Fruit fly (Drosophila melanogaster) whole organism, embryonic: ENCODE measurements around the gene CCDC53.
A peak's percentile ranks its signal among the peaks of the same experiment; 100 is the strongest.

ENCODE experiments used
- CG10274 ChIP-seq: fragments of 200-800 bp; sonication (Bioruptor generic); optimal IDR thresholded peaks from 3 replicates; lab custom pipeline; 2017; ENCODE audit warnings: missing biosample characterization, mild to moderate bottlenecking, missing genetic modification characterization
- CG10979 ChIP-seq: fragments of 200-800 bp; sonication (Bioruptor generic); optimal IDR thresholded peaks from 2 replicates; lab custom pipeline; 2018; ENCODE audit warnings: missing biosample characterization, mild to moderate bottlenecking, missing genetic modification characterization, moderate library complexity
- CG11456 ChIP-seq: fragments of 200-800 bp; sonication (Bioruptor generic); IDR thresholded peaks from 3 replicates; pipeline ENCODE4 v1.3.6; 2022; ENCODE audit warnings: missing biosample characterization, missing genetic modification characterization
- CG14014 ChIP-seq: fragments of 200-800 bp; sonication (Bioruptor generic); IDR thresholded peaks from 2 replicates; pipeline ENCODE4 v1.3.6; 2022; ENCODE audit warnings: missing biosample characterization, missing genetic modification characterization
- CG15011 ChIP-seq: fragments of 200-800 bp; sonication (Bioruptor generic); optimal IDR thresholded peaks from 3 replicates; lab custom pipeline; 2018; ENCODE audit warnings: missing biosample characterization, mild to moderate bottlenecking, missing genetic modification characterization
- CG15601 ChIP-seq: fragments of 200-800 bp; sonication (Bioruptor generic); optimal IDR thresholded peaks from 3 replicates; lab custom pipeline; 2019; ENCODE audit warnings: missing biosample characterization, mild to moderate bottlenecking, missing genetic modification characterization, moderate library complexity
- CG16815 ChIP-seq: fragments of 200-800 bp; sonication (Bioruptor generic); optimal IDR thresholded peaks from 3 replicates; lab custom pipeline; 2017; ENCODE audit warnings: missing biosample characterization, mild to moderate bottlenecking, missing genetic modification characterization
- CG18599 ChIP-seq: fragments of 200-800 bp; sonication (Bioruptor generic); optimal IDR thresholded peaks from 3 replicates; lab custom pipeline; 2017; ENCODE audit warnings: missing biosample characterization, missing genetic modification characterization, mild to moderate bottlenecking, moderate library complexity, missing genetic modification reagents
- CG31365 ChIP-seq: fragments of 200-800 bp; sonication (Bioruptor generic); optimal IDR thresholded peaks from 2 replicates; lab custom pipeline; 2018; ENCODE audit warnings: missing biosample characterization, mild to moderate bottlenecking, missing genetic modification characterization
- CG32532 ChIP-seq: fragments of 200-800 bp; sonication (Bioruptor generic); IDR thresholded peaks from 2 replicates; pipeline ENCODE4 v1.3.6; 2022; ENCODE audit warnings: missing biosample characterization, missing genetic modification characterization
- CG3838 ChIP-seq: fragments of 200-800 bp; sonication (Bioruptor generic); optimal IDR thresholded peaks from 3 replicates; lab custom pipeline; 2016; ENCODE audit warnings: missing biosample characterization, missing genetic modification characterization
- CG42726 ChIP-seq: fragments of 200-800 bp; sonication (Bioruptor generic); IDR thresholded peaks from 2 replicates; pipeline ENCODE4 v1.3.6; 2022; ENCODE audit warnings: missing biosample characterization, missing genetic modification characterization; ENCODE audit not compliant: partially characterized antibody
- CG4328 ChIP-seq: fragments of 200-800 bp; sonication (Bioruptor generic); optimal IDR thresholded peaks from 3 replicates; lab custom pipeline; 2017; ENCODE audit warnings: missing biosample characterization, missing genetic modification reagents, missing genetic modification characterization
- CG4424 ChIP-seq: fragments of 200-800 bp; sonication (Bioruptor generic); optimal IDR thresholded peaks from 3 replicates; lab custom pipeline; 2016; ENCODE audit warnings: missing biosample characterization, missing genetic modification characterization
- CG4707 ChIP-seq: fragments of 200-800 bp; sonication (Bioruptor generic); optimal IDR thresholded peaks from 2 replicates; lab custom pipeline; 2018; ENCODE audit warnings: missing biosample characterization, mild to moderate bottlenecking, missing genetic modification characterization, moderate library complexity
- CG6254 ChIP-seq: fragments of 200-800 bp; sonication (Bioruptor generic); optimal IDR thresholded peaks from 3 replicates; lab custom pipeline; 2017; ENCODE audit warnings: mild to moderate bottlenecking, missing biosample characterization, missing genetic modification reagents, missing genetic modification characterization
- CG6683 ChIP-seq: fragments of 200-800 bp; sonication (Bioruptor generic); optimal IDR thresholded peaks from 2 replicates; lab custom pipeline; 2017; ENCODE audit warnings: missing biosample characterization, mild to moderate bottlenecking, missing genetic modification characterization, missing genetic modification reagents
- CG6765 ChIP-seq: fragments of 200-800 bp; sonication (Bioruptor generic); optimal IDR thresholded peaks from 3 replicates; lab custom pipeline; 2017; ENCODE audit warnings: missing biosample characterization, mild to moderate bottlenecking, missing genetic modification characterization
- CG6854 ChIP-seq: fragments of 200-800 bp; sonication (Bioruptor generic); optimal IDR thresholded peaks from 3 replicates; lab custom pipeline; 2017; ENCODE audit warnings: missing biosample characterization, mild to moderate bottlenecking, missing genetic modification characterization
- CG7839 ChIP-seq: fragments of 200-800 bp; sonication (Bioruptor generic); optimal IDR thresholded peaks from 3 replicates; lab custom pipeline; 2018; ENCODE audit warnings: missing biosample characterization, mild to moderate bottlenecking, missing genetic modification characterization, moderate library complexity
- CG8089 ChIP-seq: fragments of 200-800 bp; sonication (Bioruptor generic); optimal IDR thresholded peaks from 3 replicates; lab custom pipeline; 2016; ENCODE audit warnings: missing biosample characterization, missing genetic modification characterization
- CG8478 ChIP-seq: fragments of >200 bp; optimal IDR thresholded peaks from 2 replicates; lab custom pipeline; 2018
- CG9609 ChIP-seq: fragments of 200-800 bp; sonication (Bioruptor generic); optimal IDR thresholded peaks from 3 replicates; lab custom pipeline; 2016; ENCODE audit warnings: missing biosample characterization, missing genetic modification characterization
- CTCF ChIP-seq: fragments of 200-800 bp; sonication (Bioruptor generic); optimal IDR thresholded peaks from 2 replicates; lab custom pipeline; 2017; ENCODE audit warnings: missing biosample characterization, mild to moderate bottlenecking, missing genetic modification characterization, moderate library complexity
- D19A ChIP-seq: fragments of 200-800 bp; optimal IDR thresholded peaks from 3 replicates; lab custom pipeline; 2019; ENCODE audit warnings: missing biosample characterization, mild to moderate bottlenecking, missing genetic modification characterization, moderate library complexity
- Dek ChIP-seq: fragments of 200-800 bp; sonication (Bioruptor generic); optimal IDR thresholded peaks from 3 replicates; lab custom pipeline; 2019; ENCODE audit warnings: missing biosample characterization, mild to moderate bottlenecking, missing genetic modification characterization, moderate library complexity
- Dp ChIP-seq: fragments of 200-800 bp; sonication (Bioruptor generic); optimal IDR thresholded peaks from 2 replicates; lab custom pipeline; 2018; ENCODE audit warnings: missing biosample characterization, mild to moderate bottlenecking, missing genetic modification characterization, moderate library complexity
- Ets97D ChIP-seq: fragments of 200-800 bp; sonication (Bioruptor generic); optimal IDR thresholded peaks from 3 replicates; lab custom pipeline; 2016; ENCODE audit warnings: missing biosample characterization, missing genetic modification characterization
- HLH4C ChIP-seq: fragments of 200-800 bp; sonication (Bioruptor generic); IDR thresholded peaks from 3 replicates; pipeline ENCODE4 v1.3.6; 2022; ENCODE audit warnings: missing biosample characterization, missing genetic modification characterization; ENCODE audit not compliant: partially characterized antibody
- Hand ChIP-seq: fragments of 200-800 bp; sonication (Bioruptor generic); optimal IDR thresholded peaks from 2 replicates; lab custom pipeline; 2017; ENCODE audit warnings: mild to moderate bottlenecking, missing biosample characterization, missing genetic modification reagents, missing genetic modification characterization
- Hr51 ChIP-seq, 2 experiments: fragments of 200-800 bp; sonication (Bioruptor generic); optimal IDR thresholded peaks; 2 replicates in 1 of 2; 3 replicates in 1 of 2; lab custom pipeline; 2016 to 2018; ENCODE audit warnings: missing biosample characterization in 2 of 2, missing genetic modification characterization in 2 of 2, mild to moderate bottlenecking in 1 of 2, moderate library complexity in 1 of 2
- Opbp ChIP-seq: fragments of 200-800 bp; sonication (Bioruptor generic); IDR thresholded peaks from 3 replicates; pipeline ENCODE4 v1.3.6; 2022; ENCODE audit warnings: missing biosample characterization, missing genetic modification characterization; ENCODE audit not compliant: partially characterized antibody
- Sox102F ChIP-seq: fragments of 200-800 bp; sonication (Bioruptor generic); optimal IDR thresholded peaks from 2 replicates; lab custom pipeline; 2018; ENCODE audit warnings: missing biosample characterization, mild to moderate bottlenecking, missing genetic modification characterization, moderate library complexity
- abd-A ChIP-seq: fragments of 200-800 bp; sonication (Bioruptor generic); optimal IDR thresholded peaks from 3 replicates; lab custom pipeline; 2019; ENCODE audit warnings: missing biosample characterization, mild to moderate bottlenecking, missing genetic modification characterization, moderate library complexity
- aop ChIP-seq: fragments of 200-800 bp; sonication (Bioruptor generic); IDR thresholded peaks from 2 replicates; pipeline ENCODE4 v1.3.6; 2022; ENCODE audit warnings: missing biosample characterization, missing genetic modification characterization
- ara ChIP-seq: fragments of 200-800 bp; sonication (Bioruptor generic); IDR thresholded peaks from 2 replicates; pipeline ENCODE4 v1.3.6; 2022; ENCODE audit warnings: missing biosample characterization, missing genetic modification characterization
- bowl ChIP-seq: fragments of 200-800 bp; sonication (Bioruptor generic); IDR thresholded peaks from 2 replicates; pipeline ENCODE4 v1.3.6; 2022; ENCODE audit warnings: missing biosample characterization, missing genetic modification characterization
- dysf ChIP-seq: fragments of 200-800 bp; sonication (Bioruptor generic); IDR thresholded peaks from 3 replicates; pipeline ENCODE4 v1.3.6; 2022; ENCODE audit warnings: missing biosample characterization, missing genetic modification characterization
- esg ChIP-seq: fragments of 200-800 bp; sonication (Bioruptor generic); conservative IDR thresholded peaks from 2 replicates; pipeline ENCODE4 v1.3.6; 2022; ENCODE audit warnings: missing biosample characterization, missing genetic modification characterization
- eve ChIP-seq, 2 experiments: fragments of >200 bp; optimal IDR thresholded peaks; 2 replicates each; lab custom pipeline; 2017; ENCODE audit warnings: missing biosample characterization in 2 of 2, missing genetic modification characterization in 2 of 2
- h ChIP-seq: fragments of >200 bp; optimal IDR thresholded peaks from 2 replicates; lab custom pipeline; 2017
- hbn ChIP-seq: fragments of 200-800 bp; sonication (Bioruptor generic); IDR thresholded peaks from 2 replicates; pipeline ENCODE4 v1.3.6; 2022; ENCODE audit warnings: missing biosample characterization, missing genetic modification characterization; ENCODE audit not compliant: partially characterized antibody
- ind ChIP-seq: fragments of 200-800 bp; sonication (Bioruptor generic); optimal IDR thresholded peaks from 3 replicates; lab custom pipeline; 2016; ENCODE audit warnings: missing biosample characterization, missing genetic modification characterization
- lab ChIP-seq: fragments of 200-800 bp; sonication (Bioruptor generic); optimal IDR thresholded peaks from 3 replicates; lab custom pipeline; 2017; ENCODE audit warnings: missing biosample characterization, missing genetic modification characterization, mild to moderate bottlenecking, moderate library complexity, missing genetic modification reagents
- mam ChIP-seq: fragments of 200-800 bp; sonication (Bioruptor generic); optimal IDR thresholded peaks from 3 replicates; lab custom pipeline; 2016; ENCODE audit warnings: missing biosample characterization, missing genetic modification characterization
- nerfin-1 ChIP-seq: fragments of 200-800 bp; sonication (Bioruptor generic); optimal IDR thresholded peaks from 3 replicates; lab custom pipeline; 2019; ENCODE audit warnings: missing biosample characterization, mild to moderate bottlenecking, missing genetic modification characterization, moderate library complexity
- salm ChIP-seq: fragments of 200-800 bp; sonication (Bioruptor generic); optimal IDR thresholded peaks from 2 replicates; lab custom pipeline; 2018; ENCODE audit warnings: missing biosample characterization, mild to moderate bottlenecking, missing genetic modification characterization
- seq ChIP-seq: fragments of 200-800 bp; sonication (Bioruptor generic); IDR thresholded peaks from 2 replicates; pipeline ENCODE4 v1.3.6; 2022; ENCODE audit warnings: missing biosample characterization, missing genetic modification characterization
- toy ChIP-seq: fragments of 200-800 bp; sonication (Bioruptor generic); IDR thresholded peaks from 2 replicates; pipeline ENCODE4 v1.3.6; 2022; ENCODE audit warnings: missing biosample characterization, missing genetic modification characterization
- wek ChIP-seq: fragments of 200-800 bp; sonication (Bioruptor generic); optimal IDR thresholded peaks from 3 replicates; lab custom pipeline; 2018; ENCODE audit warnings: missing biosample characterization, mild to moderate bottlenecking, missing genetic modification characterization, moderate library complexity
- yki ChIP-seq: fragments of >200 bp; optimal IDR thresholded peaks from 3 replicates; lab custom pipeline; 2018

The CCDC53 gene

dm6 chr2L:8004072-8004471 is 36.8 kb upstream of the CCDC53 start, which contains the start of gene Wwox (continued):
- TF ChIP-seq bowl, result no peak
- no peak for TF ChIP-seq Hand (GFP tag; lab: Kevin White, UChicago)
- TF ChIP-seq hbn (GFP tag; lab: Robert Waterston, UW), result peak; percentile 62
- no peak for TF ChIP-seq toy (GFP tag; lab: Robert Waterston, UW)

dm6 chr2L:8006038-8006437 is 34.9 kb upstream of the CCDC53 start:
- TF ChIP-seq CG4328, result no peak
- TF ChIP-seq ind (GFP tag; lab: Kevin White, UChicago), result no peak
- TF ChIP-seq CG11456, result no peak
- TF ChIP-seq D19A (tag; lab: Kevin White, UChicago), result no peak
- no peak for TF ChIP-seq CG10979 (tag; lab: Kevin White, UChicago)
- TF ChIP-seq seq (GFP tag; lab: Robert Waterston, UW), result no peak
- peak; percentile 11 for TF ChIP-seq CG7839
- no peak for TF ChIP-seq CG8478 (lab: Kevin White, UChicago)
- TF ChIP-seq CG9609 (GFP tag; lab: Kevin White, UChicago), result no peak
- no peak for TF ChIP-seq Hr51 (GFP tag; optimal IDR thresholded peaks at IDR 0.05; lab: Kevin White, UChicago)
- no peak for TF ChIP-seq Opbp (GFP tag; lab: Robert Waterston, UW)
- TF ChIP-seq HLH4C, result no peak
- no peak for TF ChIP-seq CTCF
- TF ChIP-seq CG6254, result no peak
- TF ChIP-seq CG3838 (GFP tag; lab: Kevin White, UChicago), result no peak
- TF ChIP-seq yki, result no peak
- TF ChIP-seq CG18599 (GFP tag; lab: Kevin White, UChicago), result peak; percentile 21
- peak; percentile 17 for TF ChIP-seq lab
- TF ChIP-seq Sox102F, result no peak
- no peak for TF ChIP-seq wek (GFP tag; lab: Kevin White, UChicago)
- TF ChIP-seq CG6854 (GFP tag; lab: Kevin White, UChicago), result no peak
- TF ChIP-seq Ets97D (GFP tag; lab: Kevin White, UChicago), result no peak
- TF ChIP-seq nerfin-1 (tag; lab: Kevin White, UChicago), result no peak
- no peak for TF ChIP-seq Dp (GFP tag; lab: Kevin White, UChicago)
- TF ChIP-seq CG32532 (GFP tag; lab: Robert Waterston, UW), result peak; percentile 32; the same call in 1 of the 2 replicates
- TF ChIP-seq mam (GFP tag; lab: Kevin White, UChicago), result no peak
- TF ChIP-seq CG31365 (tag; lab: Kevin White, UChicago), result no peak
- no peak for TF ChIP-seq abd-A (tag; lab: Kevin White, UChicago)
- no peak for TF ChIP-seq esg (GFP tag; lab: Robert Waterston, UW)
- no peak for TF ChIP-seq Dek (tag; lab: Kevin White, UChicago)
- TF ChIP-seq CG6765 (GFP tag; lab: Kevin White, UChicago), result no peak
- TF ChIP-seq ara (GFP tag; lab: Robert Waterston, UW), result no peak
- TF ChIP-seq aop, result no peak
- no peak for TF ChIP-seq CG4707
- TF ChIP-seq h (lab: Kevin White, UChicago), result no peak
- TF ChIP-seq CG8089 (GFP tag; lab: Kevin White, UChicago), result no peak
- TF ChIP-seq CG4424, result no peak
- no peak for TF ChIP-seq CG6683 (GFP tag; lab: Kevin White, UChicago)
- TF ChIP-seq CG15011, result no peak
- TF ChIP-seq CG14014 (GFP tag; lab: Robert Waterston, UW), result no peak
- TF ChIP-seq dysf (GFP tag; lab: Robert Waterston, UW), result no peak
- no peak for TF ChIP-seq salm
- TF ChIP-seq eve (GFP tag; optimal IDR thresholded peaks at IDR 0.05; lab: Kevin White, UChicago), result no peak
- TF ChIP-seq CG15601 (tag; lab: Kevin White, UChicago), result no peak
- no peak for TF ChIP-seq CG42726 (GFP tag; lab: Robert Waterston, UW)
- no peak for TF ChIP-seq CG10274
- TF ChIP-seq CG16815 (GFP tag; lab: Kevin White, UChicago), result no peak
